Fruit fly (Drosophila melanogaster) whole organism, pupa: Measurements from ENCODE around the gene Cnot4.

Experiments
- CG10348 ChIP-seq: fragments of 200-800 bp; sonication (Bioruptor generic); IDR thresholded peaks from 2 replicates; pipeline ENCODE4 v1.3.6; 2022; ENCODE audit warnings: missing biosample characterization, missing genetic modification characterization
- CG12605 ChIP-seq: fragments of 200-800 bp; sonication (Bioruptor generic); IDR thresholded peaks from 2 replicates; pipeline ENCODE4 v1.3.6; 2022; ENCODE audit warnings: missing biosample characterization, missing genetic modification characterization
- CG13204 ChIP-seq: fragments of 200-800 bp; sonication (Bioruptor generic); optimal IDR thresholded peaks from 2 replicates; lab custom pipeline; 2018; ENCODE audit warnings: missing biosample characterization, mild to moderate bottlenecking, missing genetic modification characterization, moderate library complexity
- CG14655 ChIP-seq: fragments of 200-800 bp; sonication (Bioruptor generic); optimal IDR thresholded peaks from 3 replicates; lab custom pipeline; 2017; ENCODE audit warnings: mild to moderate bottlenecking, missing biosample characterization, missing genetic modification reagents, missing genetic modification characterization
- CG15710 ChIP-seq: fragments of 200-800 bp; sonication (Bioruptor generic); optimal IDR thresholded peaks from 2 replicates; lab custom pipeline; 2018; ENCODE audit warnings: missing biosample characterization, mild to moderate bottlenecking, missing genetic modification characterization, moderate library complexity
- CG17806 ChIP-seq: fragments of 200-800 bp; sonication (Bioruptor generic); optimal IDR thresholded peaks from 2 replicates; lab custom pipeline; 2018; ENCODE audit warnings: missing biosample characterization, mild to moderate bottlenecking, missing genetic modification characterization, moderate library complexity
- CG32121 ChIP-seq: fragments of 200-800 bp; sonication (Bioruptor generic); IDR thresholded peaks from 2 replicates; pipeline ENCODE4 v1.3.6; 2022; ENCODE audit warnings: missing biosample characterization, missing genetic modification characterization
- CG34367 ChIP-seq: fragments of 200-800 bp; sonication (Bioruptor generic); optimal IDR thresholded peaks from 2 replicates; lab custom pipeline; 2018; ENCODE audit warnings: missing biosample characterization, mild to moderate bottlenecking, missing genetic modification characterization
- CG4496 ChIP-seq: fragments of 200-800 bp; sonication (Bioruptor generic); IDR thresholded peaks from 3 replicates; pipeline ENCODE4 v1.3.6; 2022; ENCODE audit warnings: missing biosample characterization, missing genetic modification characterization
- CG8159 ChIP-seq: fragments of 200-800 bp; sonication (Bioruptor generic); optimal IDR thresholded peaks from 3 replicates; lab custom pipeline; 2018; ENCODE audit warnings: missing biosample characterization, mild to moderate bottlenecking, missing genetic modification characterization, moderate library complexity
- CG8301 ChIP-seq: fragments of 200-800 bp; sonication (Bioruptor generic); optimal IDR thresholded peaks from 2 replicates; lab custom pipeline; 2018; ENCODE audit warnings: missing biosample characterization, mild to moderate bottlenecking, missing genetic modification characterization
- CG9948 ChIP-seq: fragments of 200-800 bp; sonication (Bioruptor generic); optimal IDR thresholded peaks from 2 replicates; lab custom pipeline; 2018; ENCODE audit warnings: missing biosample characterization, mild to moderate bottlenecking, missing genetic modification characterization, moderate library complexity
- D1 ChIP-seq: fragments of 200-800 bp; sonication (Bioruptor generic); optimal IDR thresholded peaks from 2 replicates; lab custom pipeline; 2018; ENCODE audit warnings: missing biosample characterization, mild to moderate bottlenecking, missing genetic modification characterization, moderate library complexity
- EcR ChIP-seq: fragments of 200-800 bp; sonication (Bioruptor generic); optimal IDR thresholded peaks from 3 replicates; lab custom pipeline; 2019; ENCODE audit warnings: missing biosample characterization, missing genetic modification characterization, mild to moderate bottlenecking, moderate library complexity, missing genetic modification reagents
- Ets98B ChIP-seq: fragments of 200-800 bp; sonication (Bioruptor generic); IDR thresholded peaks from 2 replicates; pipeline ENCODE4 v1.3.6; 2022; ENCODE audit warnings: missing biosample characterization, missing genetic modification characterization
- Pif1A ChIP-seq: fragments of 200-800 bp; sonication (Bioruptor generic); optimal IDR thresholded peaks from 3 replicates; lab custom pipeline; 2016; ENCODE audit warnings: missing biosample characterization, missing genetic modification characterization
- Pif1B ChIP-seq: fragments of 200-800 bp; sonication (Bioruptor generic); optimal IDR thresholded peaks from 3 replicates; lab custom pipeline; 2016; ENCODE audit warnings: missing biosample characterization, missing genetic modification characterization
- Snoo ChIP-seq: fragments of 200-800 bp; sonication (Bioruptor generic); optimal IDR thresholded peaks from 3 replicates; lab custom pipeline; 2017; ENCODE audit warnings: missing biosample characterization, mild to moderate bottlenecking, missing genetic modification characterization, inconsistent platforms
- fd96Ca ChIP-seq: fragments of 200-800 bp; sonication (Bioruptor generic); IDR thresholded peaks from 3 replicates; pipeline ENCODE4 v1.3.6; 2022; ENCODE audit warnings: missing biosample characterization, missing genetic modification characterization
- gl ChIP-seq: fragments of 200-800 bp; sonication (Bioruptor generic); optimal IDR thresholded peaks from 2 replicates; lab custom pipeline; 2018; ENCODE audit warnings: missing biosample characterization, mild to moderate bottlenecking, missing genetic modification characterization
- rn ChIP-seq: fragments of 200-800 bp; sonication (Bioruptor generic); IDR thresholded peaks from 2 replicates; pipeline ENCODE4 v1.3.6; 2022; ENCODE audit warnings: missing biosample characterization, missing genetic modification characterization

Gene Cnot4

DNA sequence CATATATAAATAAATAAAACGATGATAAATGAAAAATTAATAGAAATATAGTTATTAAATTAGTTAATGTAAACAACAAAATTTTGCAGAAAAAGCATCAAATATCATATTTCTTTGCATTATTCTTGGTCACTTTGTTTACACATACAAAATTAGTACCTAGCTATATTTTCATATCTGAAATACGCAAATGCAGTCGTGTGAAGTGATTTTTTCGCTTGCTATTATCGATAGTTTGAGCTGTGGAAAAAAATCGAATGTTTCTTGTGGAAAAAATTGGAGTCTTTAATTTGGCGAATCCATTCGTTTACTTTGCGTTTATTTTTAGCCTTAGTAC, at the start of gene Cnot4:
TSS of gene Cnot4 (plus strand) at position 229 of the 337 bp plus-strand sequence.
- TF ChIP-seq Pif1B (GFP tag; lab: Kevin White, UChicago) (no peak), CG15710 (no peak), D1 (no peak), CG8301 (tag; lab: Kevin White, UChicago) (no peak), Pif1A (no peak), EcR (GFP tag; lab: Kevin White, UChicago) (no peak), CG10348 (GFP tag; lab: Robert Waterston, UW) (no peak), CG8159 (tag; lab: Kevin White, UChicago) (no peak), Ets98B (GFP tag; lab: Robert Waterston, UW) (no peak), fd96Ca (no peak), gl (tag; lab: Kevin White, UChicago) (no peak), CG13204 (GFP tag; lab: Kevin White, UChicago) (no peak), CG12605 (GFP tag; lab: Robert Waterston, UW) (no peak), CG17806 (no peak)
- TF ChIP-seq, all 21 proteins: peak for 0

DNA sequence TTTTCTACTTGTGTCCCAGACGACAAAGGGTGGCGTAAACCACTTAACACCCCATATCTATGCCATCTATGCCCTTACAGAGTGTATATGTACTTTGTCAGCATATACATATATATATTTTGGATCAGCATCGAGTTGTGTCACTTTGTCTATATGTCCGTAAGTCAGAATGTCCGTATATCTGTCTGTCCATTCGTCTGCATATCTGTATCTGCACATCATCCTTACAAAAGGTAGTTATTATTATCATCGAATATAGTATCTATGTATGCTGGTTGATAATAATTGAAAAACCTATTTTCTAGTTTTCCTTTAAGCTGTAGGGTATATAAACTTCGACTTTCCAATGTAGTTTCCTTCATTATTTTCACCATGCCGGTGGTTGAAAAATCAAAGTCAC, 45.4 kb upstream of the Cnot4 start:
- TF ChIP-seq CG9948 (tag; lab: Kevin White, UChicago) (no peak), CG14655 (GFP tag; lab: Kevin White, UChicago) (no peak), rn (GFP tag; lab: Robert Waterston, UW) (no peak), CG15710 (no peak), Pif1A (no peak), CG13204 (GFP tag; lab: Kevin White, UChicago) (no peak), D1 (no peak), CG8301 (tag; lab: Kevin White, UChicago) (no peak), fd96Ca (no peak), Pif1B (GFP tag; lab: Kevin White, UChicago) (no peak), CG10348 (GFP tag; lab: Robert Waterston, UW) (no peak), CG8159 (tag; lab: Kevin White, UChicago) (no peak), CG32121 (GFP tag; lab: Robert Waterston, UW) (no peak), gl (tag; lab: Kevin White, UChicago) (no peak), CG12605 (GFP tag; lab: Robert Waterston, UW) (no peak)

DNA sequence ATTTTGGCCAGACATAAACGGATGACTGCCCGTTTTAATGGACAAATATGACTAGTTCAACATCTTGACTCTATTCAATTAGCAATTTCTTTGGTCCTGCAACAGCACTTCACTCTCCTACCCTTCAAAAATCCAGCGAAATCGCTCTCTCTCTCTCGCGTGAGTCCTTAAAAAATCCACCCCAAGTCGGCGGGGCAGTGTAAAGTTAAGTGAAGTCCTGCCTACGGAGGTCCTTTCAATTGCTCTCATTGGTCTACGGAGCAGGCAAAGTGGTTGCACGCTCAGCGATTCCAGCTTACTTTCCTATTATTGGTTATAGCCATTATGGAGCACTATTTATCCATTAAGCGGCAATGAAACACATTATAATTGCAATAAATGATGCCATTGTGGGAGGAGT, 42.6 kb upstream of the Cnot4 start, which contains the start of gene CG34367:
TSS of gene CG34367 (minus strand) at position 35 of the 400 bp plus-strand sequence.
- TF ChIP-seq CG14655 (GFP tag; lab: Kevin White, UChicago) (no peak), CG13204 (GFP tag; lab: Kevin White, UChicago) (no peak)

DNA sequence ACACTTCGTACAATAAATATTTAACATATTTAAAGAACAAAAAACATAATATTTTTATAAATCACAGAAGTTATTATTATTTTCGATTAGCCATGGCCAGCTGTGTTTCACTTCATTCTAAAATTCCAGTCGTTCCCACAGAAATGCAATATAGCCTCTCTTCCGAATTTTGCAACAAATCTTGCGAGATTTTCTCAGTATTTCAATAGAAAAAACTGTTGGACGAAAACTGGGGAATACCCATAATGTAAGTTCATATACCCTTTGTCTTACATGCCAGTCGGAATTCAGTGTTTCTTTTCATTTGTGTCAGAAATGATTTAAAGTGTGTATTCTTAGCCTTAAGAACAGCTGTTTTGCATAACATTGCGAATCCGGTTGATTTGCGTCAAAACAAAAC, 40.0 kb upstream of the Cnot4 start, which contains the start of the genes CtsL4 and ClpP:
TSS of gene CtsL4 (minus strand) at position 90 of the 400 bp plus-strand sequence.
TSS of gene ClpP (plus strand) at position 288 of the 400 bp plus-strand sequence.
- no peak for TF ChIP-seq CG10348 (GFP tag; lab: Robert Waterston, UW)
- TF ChIP-seq EcR (GFP tag; lab: Kevin White, UChicago): no peak
- no peak for TF ChIP-seq CG13204 (GFP tag; lab: Kevin White, UChicago)
- TF ChIP-seq fd96Ca: no peak
- no peak for TF ChIP-seq CG14655 (GFP tag; lab: Kevin White, UChicago)
- TF ChIP-seq gl (tag; lab: Kevin White, UChicago): no peak
- TF ChIP-seq CG12605 (GFP tag; lab: Robert Waterston, UW): no peak
- no peak for TF ChIP-seq Ets98B (GFP tag; lab: Robert Waterston, UW)
- no peak for TF ChIP-seq CG9948 (tag; lab: Kevin White, UChicago)
- TF ChIP-seq rn (GFP tag; lab: Robert Waterston, UW): no peak
- peak; percentile 49 for TF ChIP-seq CG34367 (tag; lab: Kevin White, UChicago)
- TF ChIP-seq CG17806: peak; percentile 26
- no peak for TF ChIP-seq CG4496 (GFP tag; lab: Robert Waterston, UW)
- peak; percentile 51 for TF ChIP-seq CG15710
- TF ChIP-seq D1: no peak
- no peak for TF ChIP-seq Pif1A
- no peak for TF ChIP-seq CG32121 (GFP tag; lab: Robert Waterston, UW)
- TF ChIP-seq Pif1B (GFP tag; lab: Kevin White, UChicago): no peak
- TF ChIP-seq CG8159 (tag; lab: Kevin White, UChicago): no peak
- TF ChIP-seq Snoo (tag; lab: Kevin White, UChicago): peak; percentile 42
- TF ChIP-seq CG8301 (tag; lab: Kevin White, UChicago): no peak

dm6 chr2L:10362408-10363067, 34.0 kb upstream of the Cnot4 start, which contains the start of the genes Cand1 and pim:
Gene Cand1, minus strand, starts transcription at chr2L:10362707.
Gene pim, plus strand, starts transcription at chr2L:10362989.
- TF ChIP-seq fd96Ca: no peak
- no peak for TF ChIP-seq rn (GFP tag; lab: Robert Waterston, UW)
- TF ChIP-seq CG9948 (tag; lab: Kevin White, UChicago): no peak
- TF ChIP-seq CG14655 (GFP tag; lab: Kevin White, UChicago): no peak
- no peak for TF ChIP-seq gl (tag; lab: Kevin White, UChicago)
- TF ChIP-seq CG17806: no peak
- no peak for TF ChIP-seq CG4496 (GFP tag; lab: Robert Waterston, UW)
- no peak for TF ChIP-seq CG12605 (GFP tag; lab: Robert Waterston, UW)
- no peak for TF ChIP-seq CG8159 (tag; lab: Kevin White, UChicago)
- TF ChIP-seq CG13204 (GFP tag; lab: Kevin White, UChicago): no peak
- no peak for TF ChIP-seq EcR (GFP tag; lab: Kevin White, UChicago)
- no peak for TF ChIP-seq CG8301 (tag; lab: Kevin White, UChicago)
- no peak for TF ChIP-seq CG34367 (tag; lab: Kevin White, UChicago)
- no peak for TF ChIP-seq Snoo (tag; lab: Kevin White, UChicago)
- TF ChIP-seq, all 21 proteins: peak for 0
